Fruit fly (Drosophila melanogaster): ENCODE measurements around the gene eater.

The eater gene

DNA sequence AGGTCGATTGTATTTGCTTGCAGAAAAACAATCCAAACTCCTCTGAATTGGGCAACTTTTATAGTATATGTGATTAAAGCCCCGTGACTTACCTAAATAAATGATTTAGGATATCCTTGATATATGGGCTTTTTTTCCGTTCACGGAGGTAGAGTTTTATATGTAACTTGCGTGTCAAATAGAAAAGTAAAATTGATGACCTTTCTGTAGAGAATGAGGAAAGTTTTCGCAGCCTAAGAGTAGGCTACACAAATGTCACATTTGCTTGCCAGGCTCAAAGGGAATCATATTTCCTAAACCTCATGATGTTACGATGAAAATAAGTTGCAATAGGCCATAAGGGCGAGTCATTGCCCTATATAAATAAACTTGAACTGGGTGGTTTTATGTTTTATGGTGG, 43.3 kb downstream of the eater start (continued):
- TF ChIP-seq slbo (GFP tag; IDR thresholded peaks at IDR 0.05) (no peak), CG12769 (tag; optimal IDR thresholded peaks at IDR 0.05) (no peak), CG16779 (GFP tag; IDR thresholded peaks at IDR 0.05) (no peak), CG16813 (GFP tag; IDR thresholded peaks at IDR 0.05; ENCODE audit: partially characterized antibody) (peak; percentile 32; the same call in 1 of the 3 replicates), zf30C (GFP tag; optimal IDR thresholded peaks at IDR 0.05) (no peak), Aef1 (GFP tag; IDR thresholded peaks at IDR 0.05) (no peak), Hr78 (GFP tag; optimal IDR thresholded peaks at IDR 0.05) (peak in 1 of 2 experiments; percentile 93), amos (GFP tag; IDR thresholded peaks at IDR 0.05; ENCODE audit: partially characterized antibody) (peak; percentile 19; the same call in 1 of the 2 replicates), CG8388 (GFP tag; optimal IDR thresholded peaks at IDR 0.05) (no peak), Doc3 (GFP tag; IDR thresholded peaks at IDR 0.05; ENCODE audit: partially characterized antibody) (no peak), CG11398 (GFP tag; optimal IDR thresholded peaks at IDR 0.05) (no peak), nerfin-2 (GFP tag; IDR thresholded peaks at IDR 0.05; ENCODE audit: partially characterized antibody) (no peak)

dm6 chr3R:27049549-27049948, 49.9 kb downstream of the eater start:
- TF ChIP-seq CG9215 (GFP tag; IDR thresholded peaks at IDR 0.05) (0 out of 2 replicates have a peak, but pooled peaks have one; percentile 7), CG6254 (GFP tag; optimal IDR thresholded peaks at IDR 0.05) (no peak), bowl (GFP tag; IDR thresholded peaks at IDR 0.05) (no peak), aop (GFP tag; IDR thresholded peaks at IDR 0.05) (no peak), CG9797 (GFP tag; optimal IDR thresholded peaks at IDR 0.05) (no peak), CG11696 (GFP tag; IDR thresholded peaks at IDR 0.05) (no peak), CG17568 (GFP tag; optimal IDR thresholded peaks at IDR 0.05) (no peak), lilli (GFP tag; optimal IDR thresholded peaks at IDR 0.05) (no peak), Hr39 (optimal IDR thresholded peaks at IDR 0.05) (peak; percentile 17)

DNA sequence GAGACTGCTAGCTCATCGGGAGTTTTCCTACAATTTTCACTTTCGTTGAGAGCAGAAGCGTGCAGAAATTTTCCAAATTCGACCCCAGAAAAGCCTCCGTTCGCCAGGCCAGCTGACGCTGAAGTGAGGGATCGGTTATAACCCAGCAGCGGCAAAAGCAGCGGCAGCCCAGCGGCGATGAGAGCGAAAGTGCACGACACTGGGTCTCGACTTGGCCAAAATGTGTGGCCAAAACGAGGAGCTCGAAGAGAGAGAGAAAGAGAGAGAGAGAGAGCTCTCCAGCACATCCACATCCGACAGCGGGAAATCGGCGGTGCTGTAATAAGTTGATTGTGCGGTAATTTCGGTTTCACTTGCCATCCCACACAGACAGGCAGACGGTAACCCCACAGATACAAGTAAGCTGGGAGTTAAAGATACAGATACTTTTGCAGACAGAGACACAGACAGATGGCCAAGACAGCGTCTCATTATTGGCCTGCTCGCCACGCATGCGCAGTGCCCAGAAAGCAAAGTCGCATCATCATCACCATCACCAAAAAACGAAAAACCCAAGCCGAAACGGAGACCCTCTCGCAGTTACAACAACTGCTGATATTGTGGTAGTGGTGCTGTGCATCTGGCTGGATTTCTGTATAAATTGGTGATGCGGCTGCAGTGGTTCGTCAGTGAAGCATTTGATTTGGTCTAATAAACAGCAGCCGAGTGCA, 50.8 kb downstream of the eater start, which contains the start of gene TwdlT:
TwdlT (plus strand) TSS at position 660 of the 710 bp plus-strand sequence.
- TF ChIP-seq CG3726 (GFP tag; IDR thresholded peaks at IDR 0.05) (no peak), cad (GFP tag; optimal IDR thresholded peaks at IDR 0.05) (no peak), CG2199 (GFP tag; IDR thresholded peaks at IDR 0.05) (no peak), Ets65A (GFP tag) (peak; percentile 75), Poxn (GFP tag; IDR thresholded peaks at IDR 0.05) (no peak), CG13296 (GFP tag; optimal IDR thresholded peaks at IDR 0.05) (no peak), Doc3 (GFP tag; IDR thresholded peaks at IDR 0.05; ENCODE audit: partially characterized antibody) (no peak), Trl (optimal IDR thresholded peaks at IDR 0.05) (peak in 1 of 2 experiments; percentile 16), Trl (GFP tag; optimal IDR thresholded peaks at IDR 0.05) (no peak), gcm2 (GFP tag; optimal IDR thresholded peaks at IDR 0.05) (no peak), Dref (GFP tag; IDR thresholded peaks at IDR 0.05) (no peak), Blimp-1 (GFP tag; optimal IDR thresholded peaks at IDR 0.05) (peak; percentile 62), CHES-1-like (GFP tag; optimal IDR thresholded peaks at IDR 0.05) (no peak), kah (GFP tag; optimal IDR thresholded peaks at IDR 0.05) (no peak), Dek (tag; optimal IDR thresholded peaks at IDR 0.05) (no peak), CoRest (tag; optimal IDR thresholded peaks at IDR 0.05) (no peak), CG14014 (GFP tag; IDR thresholded peaks at IDR 0.05) (no peak), HmgD (GFP tag; optimal IDR thresholded peaks at IDR 0.05) (no peak)
